Worm (Caenorhabditis elegans) whole organism, L3 larva: ENCODE data around the gene bath-41.

Experiments used
- R02D3.7 ChIP-seq: fragments of 150-350 bp; optimal IDR thresholded peaks from 2 replicates; lab custom pipeline; 2014; ENCODE audit warnings: missing biosample characterization, missing genetic modification characterization
- ZK546.5 ChIP-seq: sonication (generic microtip); optimal IDR thresholded peaks from 2 replicates; lab custom pipeline; 2017; ENCODE audit warnings: missing biosample characterization, missing genetic modification characterization
- ceh-28 ChIP-seq: fragments of 150-350 bp; optimal IDR thresholded peaks from 2 replicates; lab custom pipeline; 2014; ENCODE audit warnings: missing biosample characterization, missing genetic modification reagents, missing genetic modification characterization
- elt-3 ChIP-seq, 3 experiments: fragments of 150-350 bp in 1 of 3; sonication (generic microtip) in 2 of 3; optimal IDR thresholded peaks; 2 replicates in 2 of 3; 4 replicates in 1 of 3; lab custom pipeline; 2014 to 2017; ENCODE audit warnings: missing biosample characterization in 3 of 3, missing genetic modification characterization in 3 of 3
- fkh-10 ChIP-seq: sonication (generic microtip); optimal IDR thresholded peaks from 2 replicates; lab custom pipeline; 2017; ENCODE audit warnings: missing biosample characterization, missing genetic modification reagents, missing genetic modification characterization
- nhr-11 ChIP-seq: fragments of 150-350 bp; optimal IDR thresholded peaks from 2 replicates; lab custom pipeline; 2014; ENCODE audit warnings: missing biosample characterization, missing genetic modification characterization
- nhr-67 ChIP-seq: fragments of 150-350 bp; optimal IDR thresholded peaks from 2 replicates; lab custom pipeline; 2014; ENCODE audit warnings: missing biosample characterization, missing genetic modification characterization
- unc-39 ChIP-seq: sonication (generic microtip); optimal IDR thresholded peaks from 4 replicates; lab custom pipeline; 2017; ENCODE audit warnings: missing biosample characterization, missing genetic modification characterization
- zag-1 ChIP-seq: fragments of 150-350 bp; optimal IDR thresholded peaks from 2 replicates; lab custom pipeline; 2014; ENCODE audit warnings: missing biosample characterization, missing genetic modification characterization

DNA sequence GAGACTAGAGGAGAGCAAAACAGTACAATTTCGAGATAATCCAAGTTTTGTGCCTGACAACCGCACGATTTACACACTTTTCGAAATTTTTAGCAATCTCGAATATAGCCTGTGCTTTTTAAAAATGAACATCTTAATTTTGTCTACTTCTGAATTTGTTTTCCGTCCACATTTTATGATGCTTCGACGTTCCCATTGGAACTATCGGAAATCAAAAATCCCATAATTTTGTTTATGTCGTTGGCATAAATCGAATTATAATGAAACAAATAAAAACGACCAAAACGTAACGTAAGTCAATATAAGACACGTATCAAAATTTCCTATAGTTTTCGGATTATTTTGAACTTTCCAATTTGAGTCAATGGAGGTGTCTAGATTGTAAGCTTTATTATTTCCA is 14.9 kb upstream of the bath-41 start, which contains the start of gene K07E12.2:
- TF ChIP-seq elt-3 (tag; optimal IDR thresholded peaks at IDR 0.05; lab: Kevin White, UChicago) (no peak), unc-39 (no peak), ceh-28 (no peak), fkh-10 (GFP tag; lab: Kevin White, UChicago) (no peak), ZK546.5 (tag; lab: Kevin White, UChicago) (no peak), R02D3.7 (tag; lab: Kevin White, UChicago) (no peak), nhr-67 (no peak), zag-1 (tag; lab: Kevin White, UChicago) (no peak), nhr-11 (no peak)
